Fruit fly (Drosophila melanogaster) Kc167 (cell line): ENCODE results near the gene Agpat4.

Source experiments
- Myc ChIP-seq: fragments of >200 bp; optimal IDR thresholded peaks from 2 replicates; lab custom pipeline; 2017; ENCODE audit warnings: missing external identifiers
- Sin3A ChIP-seq: fragments of >200 bp; optimal IDR thresholded peaks from 2 replicates; lab custom pipeline; 2018; ENCODE audit warnings: missing external identifiers
- h ChIP-seq: fragments of >200 bp; optimal IDR thresholded peaks from 3 replicates; lab custom pipeline; 2018; ENCODE audit warnings: missing external identifiers
- insv ChIP-seq: fragments of >200 bp; optimal IDR thresholded peaks from 3 replicates; lab custom pipeline; 2018; ENCODE audit warnings: missing external identifiers
- psq ChIP-seq: fragments of >200 bp; optimal IDR thresholded peaks from 2 replicates; lab custom pipeline; 2017; ENCODE audit warnings: missing external identifiers
- ttk ChIP-seq: sonication (Bioruptor generic); optimal IDR thresholded peaks from 2 replicates; lab custom pipeline; 2017; ENCODE audit warnings: missing external identifiers

Agpat4 gene

DNA sequence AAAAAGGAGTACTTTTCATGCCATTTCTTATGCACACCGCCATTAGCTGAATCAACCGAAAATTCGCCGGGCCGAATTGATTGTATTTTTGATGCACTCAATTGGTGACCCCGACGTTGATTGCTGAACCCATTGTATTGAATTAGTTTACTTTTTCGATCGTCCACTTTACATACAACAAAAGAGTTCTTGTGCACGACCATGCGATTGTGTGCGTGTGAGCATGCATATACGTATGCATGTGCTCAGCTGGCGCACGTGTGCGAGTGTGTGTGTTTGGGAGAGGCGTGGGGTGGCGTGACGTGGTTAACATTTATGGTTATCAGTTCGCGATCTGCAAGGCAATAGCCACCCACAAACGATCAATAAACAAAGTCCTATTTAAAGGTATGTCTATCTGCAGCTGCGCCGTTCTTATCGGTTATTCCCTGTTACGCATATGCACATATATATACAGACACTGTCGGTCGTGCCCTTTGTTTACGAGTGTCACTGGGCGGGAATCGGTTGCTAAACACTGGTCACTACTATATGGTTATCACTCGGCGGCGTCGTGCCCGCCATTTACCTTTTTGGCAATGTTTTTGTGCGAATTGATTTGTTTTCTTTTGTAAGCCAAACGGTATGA is 4.0 kb upstream of the Agpat4 start:
- no peak for TF ChIP-seq Myc (lab: Kevin White, UChicago)
- no peak for TF ChIP-seq h (lab: Kevin White, UChicago)
- TF ChIP-seq insv (lab: Kevin White, UChicago): no peak
- TF ChIP-seq ttk (lab: Kevin White, UChicago): no peak

DNA sequence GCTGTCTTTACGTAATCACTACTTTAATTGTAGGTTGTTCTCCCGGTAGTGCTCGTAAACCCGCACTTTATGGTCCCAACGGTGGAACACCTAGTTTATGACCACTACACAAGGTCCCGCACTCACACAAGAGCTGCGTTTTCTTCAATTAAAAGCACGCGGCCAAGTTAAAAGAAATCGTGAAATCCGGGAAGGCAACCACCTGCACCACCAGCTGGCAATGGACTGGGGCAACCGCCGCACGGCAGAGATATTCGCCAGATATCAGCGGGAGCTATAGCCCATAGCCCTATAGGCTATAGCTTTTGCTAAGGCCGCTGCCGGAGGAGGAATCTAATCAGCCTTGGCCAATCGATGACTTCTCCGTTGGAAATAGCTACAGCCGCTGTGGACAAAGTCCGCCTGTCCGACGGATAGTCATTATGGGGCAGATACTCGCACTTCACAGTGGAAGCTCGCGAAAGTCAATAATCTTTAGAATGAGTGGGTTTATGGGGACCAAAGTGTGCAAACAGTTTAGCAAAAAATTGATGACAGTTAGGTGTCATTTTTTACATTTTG is 2.9 kb upstream of the Agpat4 start:
- TF ChIP-seq Myc (lab: Kevin White, UChicago): no peak
- TF ChIP-seq psq (lab: Kevin White, UChicago): no peak
- no peak for TF ChIP-seq ttk (lab: Kevin White, UChicago)
- no peak for TF ChIP-seq Sin3A (lab: Kevin White, UChicago)
- no peak for TF ChIP-seq insv (lab: Kevin White, UChicago)
- TF ChIP-seq h (lab: Kevin White, UChicago): no peak

DNA sequence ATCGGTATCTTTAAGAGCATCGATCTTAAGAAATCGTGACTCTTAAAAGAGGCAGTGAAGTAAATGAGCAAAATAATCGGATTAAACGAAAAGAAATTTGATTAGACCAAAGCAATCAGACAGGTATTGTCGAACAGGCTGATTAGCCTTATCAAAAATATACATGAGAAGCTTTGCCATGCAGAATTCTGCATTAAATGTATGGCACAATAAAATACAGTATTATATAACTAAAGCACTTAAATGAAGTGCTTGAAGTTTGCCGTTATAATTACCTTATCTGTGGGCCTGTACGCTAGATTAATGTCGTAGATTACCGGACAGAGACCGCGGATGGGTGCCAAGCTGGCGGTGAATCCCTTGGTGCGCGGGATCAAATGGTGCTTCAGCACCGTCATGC is 1.7 kb upstream of the Agpat4 start:
- no peak for TF ChIP-seq h (lab: Kevin White, UChicago)
- no peak for TF ChIP-seq ttk (lab: Kevin White, UChicago)
- no peak for TF ChIP-seq Myc (lab: Kevin White, UChicago)

DNA sequence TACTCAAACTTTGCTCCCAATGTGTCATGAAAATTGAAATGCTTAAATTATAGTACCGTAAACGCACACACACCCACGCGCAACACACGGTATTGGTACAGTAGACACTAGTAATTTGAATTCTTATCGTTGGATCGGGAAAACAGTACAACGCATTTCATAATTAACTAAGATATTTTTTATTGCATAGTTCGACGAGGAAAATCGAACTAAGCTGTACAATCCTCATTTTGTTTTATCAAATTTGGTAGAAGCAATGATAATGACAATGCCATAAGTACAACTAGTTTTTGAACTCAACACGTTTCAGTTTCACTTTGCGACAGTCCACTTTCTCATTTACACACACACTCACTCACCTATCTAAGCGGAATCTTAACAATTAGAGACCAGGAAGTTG is 600 bp downstream of the Agpat4 start:
- TF ChIP-seq insv (lab: Kevin White, UChicago) (no peak), Myc (lab: Kevin White, UChicago) (no peak), psq (lab: Kevin White, UChicago) (no peak), ttk (lab: Kevin White, UChicago) (no peak), h (lab: Kevin White, UChicago) (no peak), Sin3A (lab: Kevin White, UChicago) (no peak)

DNA sequence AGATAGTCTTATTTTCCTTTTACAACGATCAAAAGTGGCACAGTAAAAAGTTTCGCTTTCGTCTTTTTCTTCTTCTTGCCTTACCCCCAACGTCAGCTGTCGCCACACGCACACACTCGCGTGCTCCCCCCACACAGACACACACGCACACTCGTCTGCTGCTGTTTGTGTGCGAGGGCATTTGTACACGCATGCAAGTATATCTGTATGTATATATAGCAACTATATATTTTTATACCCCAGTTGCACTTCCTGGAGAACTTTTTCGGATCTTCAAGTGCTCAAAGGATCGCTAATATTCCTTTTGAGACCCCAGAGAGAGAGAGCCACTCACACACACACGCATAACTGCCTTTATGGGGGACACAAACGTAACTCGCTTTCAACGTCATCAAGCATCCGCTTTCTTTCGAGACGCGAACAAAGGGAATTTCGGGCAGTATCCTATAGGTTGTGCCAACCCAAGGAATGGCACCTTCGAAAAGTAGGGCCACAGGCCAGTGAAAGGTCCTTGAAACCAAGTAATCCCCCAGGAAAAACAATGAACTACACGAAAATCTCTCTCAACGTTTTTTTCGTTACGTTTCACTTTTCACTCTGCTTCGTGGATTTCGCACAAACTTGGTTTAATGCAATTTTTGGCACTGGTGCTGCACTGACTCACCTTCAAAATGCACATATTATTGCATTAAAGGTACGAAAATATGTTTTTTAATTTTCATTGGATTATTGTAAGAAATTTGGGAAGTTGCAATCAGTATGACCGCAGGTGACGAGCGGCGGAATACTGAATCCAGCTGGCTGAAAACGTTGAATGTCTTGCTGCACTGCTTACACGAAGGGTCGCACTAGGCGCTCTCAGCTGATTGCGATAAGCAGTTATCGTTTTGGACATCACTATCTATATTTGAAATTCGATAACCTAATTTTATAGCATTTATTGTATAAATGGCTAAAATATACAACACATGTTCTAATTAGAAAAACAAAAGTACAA is 3.3 kb downstream of the Agpat4 start, which contains the start of gene roq:
Gene roq (minus strand): TSS at position 799 of the 997 bp plus-strand sequence.
- TF ChIP-seq insv (lab: Kevin White, UChicago): no peak
- no peak for TF ChIP-seq Myc (lab: Kevin White, UChicago)
- no peak for TF ChIP-seq h (lab: Kevin White, UChicago)
- no peak for TF ChIP-seq Sin3A (lab: Kevin White, UChicago)
- TF ChIP-seq ttk (lab: Kevin White, UChicago): no peak
- TF ChIP-seq psq (lab: Kevin White, UChicago): no peak

DNA sequence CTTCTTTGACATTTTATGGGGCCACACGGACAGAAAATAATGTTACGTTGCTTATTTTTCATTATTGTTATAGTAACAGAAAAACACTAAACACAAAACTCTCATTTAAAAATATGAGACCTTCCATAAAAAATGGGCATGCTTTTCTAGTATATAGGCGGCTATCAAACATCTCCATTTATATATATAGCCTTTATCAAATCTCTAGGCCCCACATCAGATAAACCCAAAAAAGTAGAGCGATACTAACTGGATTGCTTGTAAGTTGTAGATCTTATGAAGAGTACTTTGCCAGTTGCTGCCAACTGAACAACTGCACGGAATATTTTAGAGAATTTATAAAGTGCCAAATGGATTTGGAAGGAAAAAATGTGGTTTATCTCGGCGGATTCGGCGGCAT is 11.8 kb downstream of the Agpat4 start, which contains the start of gene CG18814:
Gene CG18814 (plus strand): TSS at position 301 of the 400 bp plus-strand sequence.
- TF ChIP-seq ttk (lab: Kevin White, UChicago) (no peak), h (lab: Kevin White, UChicago) (no peak), insv (lab: Kevin White, UChicago) (no peak), psq (lab: Kevin White, UChicago) (no peak), Myc (lab: Kevin White, UChicago) (no peak), Sin3A (lab: Kevin White, UChicago) (no peak)

DNA sequence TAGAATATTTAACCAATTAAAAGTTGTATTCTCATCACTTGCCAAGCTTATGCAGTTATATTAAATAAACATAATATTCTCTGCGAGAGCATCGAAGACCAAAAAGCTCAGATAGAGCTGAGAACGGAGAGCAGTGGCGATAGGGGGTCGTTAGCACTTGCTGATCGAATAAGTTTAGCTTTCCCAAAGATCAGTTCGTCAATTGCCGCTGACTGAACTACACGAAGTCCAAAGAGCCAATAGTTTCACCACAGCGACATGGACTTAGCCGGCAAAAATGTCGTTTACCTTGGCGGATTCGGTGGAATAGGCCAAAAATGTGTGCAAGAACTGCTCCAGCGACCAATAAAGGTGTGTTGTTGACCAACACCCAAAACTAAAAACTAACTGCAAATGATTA is 13.2 kb downstream of the Agpat4 start, which contains the start of gene CG4842:
Gene CG4842 (plus strand): TSS at position 191 of the 400 bp plus-strand sequence.
- TF ChIP-seq h (lab: Kevin White, UChicago) (no peak), ttk (lab: Kevin White, UChicago) (no peak), Sin3A (lab: Kevin White, UChicago) (no peak), Myc (lab: Kevin White, UChicago) (no peak), insv (lab: Kevin White, UChicago) (no peak), psq (lab: Kevin White, UChicago) (no peak)

DNA sequence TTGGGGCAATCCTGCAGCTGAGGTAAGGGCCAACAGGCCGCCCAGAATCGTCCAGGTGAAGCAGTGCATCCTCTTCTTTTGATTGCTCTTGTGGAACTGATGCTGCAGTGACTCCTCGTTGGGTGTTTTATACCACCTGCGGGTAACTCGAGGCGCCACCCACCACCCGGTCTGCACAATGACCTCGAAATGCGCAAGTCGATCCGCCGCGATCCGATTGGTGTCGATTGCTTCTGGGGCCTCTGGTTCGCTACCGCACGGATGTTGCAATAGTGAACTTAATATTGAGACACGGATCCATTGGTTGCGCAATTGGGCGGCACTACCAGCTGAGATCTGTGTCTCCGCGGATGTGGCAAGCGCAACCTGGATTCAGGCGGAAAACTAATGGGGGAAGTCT is 14.1 kb downstream of the Agpat4 start, which contains the start of gene Cpr72Ec:
Gene Cpr72Ec (minus strand): TSS at position 101 of the 400 bp plus-strand sequence.
- TF ChIP-seq h (lab: Kevin White, UChicago) (no peak), Sin3A (lab: Kevin White, UChicago) (no peak)

DNA sequence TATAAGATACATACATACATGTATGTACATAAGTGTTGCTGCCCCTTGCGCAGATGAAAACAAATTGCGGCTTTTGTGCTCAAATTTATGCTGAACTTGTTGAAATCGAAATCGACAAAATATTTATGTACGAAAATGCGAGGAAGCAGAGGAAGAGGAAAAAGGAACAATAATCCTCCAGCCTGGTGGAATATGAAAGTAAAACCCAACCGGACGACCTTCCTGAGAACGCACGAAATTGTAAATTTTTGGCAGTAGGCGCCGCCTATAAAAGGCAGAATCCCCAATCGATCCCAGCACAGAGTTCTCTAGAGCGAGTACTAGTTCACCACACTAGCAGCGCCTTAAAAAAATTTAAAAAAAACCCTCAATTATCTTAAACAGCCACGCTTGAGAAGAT is 16.8 kb downstream of the Agpat4 start, which contains the start of gene Cpr72Eb:
Gene Cpr72Eb (plus strand): TSS at position 301 of the 400 bp plus-strand sequence.
- no peak for TF ChIP-seq h (lab: Kevin White, UChicago)
- no peak for TF ChIP-seq Myc (lab: Kevin White, UChicago)
- TF ChIP-seq Sin3A (lab: Kevin White, UChicago): no peak
- no peak for TF ChIP-seq insv (lab: Kevin White, UChicago)
- TF ChIP-seq psq (lab: Kevin White, UChicago): no peak
- no peak for TF ChIP-seq ttk (lab: Kevin White, UChicago)

DNA sequence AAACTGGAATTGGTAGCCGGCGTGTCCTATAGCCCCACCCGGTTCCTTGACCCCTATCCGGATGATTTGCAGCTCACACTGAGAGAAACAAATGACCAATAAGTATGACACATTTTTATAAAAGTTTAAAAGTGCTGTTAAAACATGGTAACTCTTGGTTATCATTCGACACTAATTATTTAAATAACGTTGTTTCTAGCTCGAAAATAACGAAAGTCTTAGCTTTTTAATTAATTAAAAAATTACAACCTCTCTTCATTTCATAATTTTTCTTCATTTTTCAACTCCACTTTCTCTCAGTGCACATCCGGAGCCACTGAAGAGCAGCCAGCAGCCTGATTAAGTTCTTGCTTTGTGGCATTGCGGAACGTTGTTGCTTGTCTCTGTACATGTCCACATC is 17.2 kb downstream of the Agpat4 start:
- TF ChIP-seq h (lab: Kevin White, UChicago) (no peak), Myc (lab: Kevin White, UChicago) (no peak), psq (lab: Kevin White, UChicago) (no peak), ttk (lab: Kevin White, UChicago) (no peak)

DNA sequence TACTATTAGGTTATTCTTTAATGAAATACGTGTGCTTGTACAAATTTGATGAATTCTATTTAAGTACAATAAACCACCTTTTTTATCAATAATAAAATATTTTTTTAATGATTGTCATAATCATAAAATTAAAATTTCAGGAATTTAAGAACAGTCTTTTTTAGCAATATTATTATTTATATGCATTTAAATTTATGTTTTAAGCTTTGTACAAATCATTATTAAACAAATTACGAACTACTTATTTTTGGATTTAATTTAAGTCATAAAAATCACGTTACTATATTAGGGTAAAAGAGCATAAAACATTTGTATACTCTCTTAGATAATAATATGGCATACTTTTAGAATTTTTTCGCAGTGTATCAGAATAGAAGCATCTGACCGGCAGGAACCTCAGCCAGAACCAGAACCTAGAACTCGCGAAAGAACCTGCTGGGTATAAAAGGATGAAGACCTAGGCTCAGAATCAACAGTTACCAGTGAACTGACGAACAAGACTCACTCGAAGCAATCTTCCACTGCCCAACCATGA is 19.2 kb downstream of the Agpat4 start, which contains the start of gene Cpr72Ea:
Gene Cpr72Ea (plus strand): TSS at position 485 of the 535 bp plus-strand sequence.
- TF ChIP-seq insv (lab: Kevin White, UChicago) (no peak), Myc (lab: Kevin White, UChicago) (no peak), Sin3A (lab: Kevin White, UChicago) (no peak), h (lab: Kevin White, UChicago) (no peak), psq (lab: Kevin White, UChicago) (no peak), ttk (lab: Kevin White, UChicago) (no peak)
